1 fruit fly cellular context compared by ENCODE assay signal in the genomic region with DNA sequence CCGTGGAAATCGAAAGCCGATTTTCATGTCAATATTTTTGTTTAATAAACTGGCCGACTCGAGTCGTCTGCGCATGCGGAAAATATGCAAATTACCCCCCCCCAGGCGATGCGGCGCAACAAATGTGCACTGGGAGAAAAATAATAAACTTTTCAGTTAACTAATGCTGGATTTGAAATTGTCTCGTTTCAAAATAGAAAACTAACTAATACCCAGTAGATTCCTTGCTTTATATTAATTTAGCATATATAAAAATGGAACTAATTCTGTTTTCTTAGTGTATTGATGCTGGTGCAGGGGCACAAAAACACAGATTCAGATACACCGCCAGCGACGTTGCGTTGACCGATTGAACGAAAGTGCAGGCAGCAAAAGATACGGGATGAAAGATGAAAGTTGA.
TF ChIP-seq lines count a peak whose summit lies in the region.

No protein-coding gene starts in this region.

TF ChIP-seq in whole organism, embryonic, 481 proteins besides CTCF, POLR2A, EP300 and RAD21 (continued from another document and continues in another):
- TF ChIP-seq tgo (GFP tag; IDR thresholded peaks at IDR 0.05; lab: Robert Waterston, UW) (no peak), hth (optimal IDR thresholded peaks at IDR 0.05; lab: Kevin White, UChicago) (no peak), Six4 (GFP tag; optimal IDR thresholded peaks at IDR 0.05; lab: Kevin White, UChicago) (no peak), CG6813 (GFP tag; optimal IDR thresholded peaks at IDR 0.05; lab: Kevin White, UChicago) (no peak), cwo (GFP tag; optimal IDR thresholded peaks at IDR 0.05; lab: Kevin White, UChicago) (no peak), CG32772 (GFP tag; IDR thresholded peaks at IDR 0.05; lab: Robert Waterston, UW) (peak; percentile 50), CG11093 (GFP tag; IDR thresholded peaks at IDR 0.05; lab: Robert Waterston, UW) (no peak), CG9215 (GFP tag; IDR thresholded peaks at IDR 0.05; lab: Robert Waterston, UW) (no peak), CG15696 (tag; optimal IDR thresholded peaks at IDR 0.05; lab: Kevin White, UChicago) (no peak), CG11504 (tag; optimal IDR thresholded peaks at IDR 0.05; lab: Kevin White, UChicago) (peak; percentile 62), wor (GFP tag; IDR thresholded peaks at IDR 0.05; lab: Robert Waterston, UW) (no peak), Meics (GFP tag; optimal IDR thresholded peaks at IDR 0.05; lab: Kevin White, UChicago) (no peak), CG9437 (GFP tag; optimal IDR thresholded peaks at IDR 0.05; lab: Kevin White, UChicago) (no peak), lmd (GFP tag; IDR thresholded peaks at IDR 0.05; lab: Robert Waterston, UW) (no peak), Eip74EF (GFP tag; optimal IDR thresholded peaks at IDR 0.05; lab: Kevin White, UChicago) (no peak), unpg (GFP tag; optimal IDR thresholded peaks at IDR 0.05; lab: Kevin White, UChicago) (peak; percentile 9), nom (GFP tag; optimal IDR thresholded peaks at IDR 0.05; lab: Kevin White, UChicago) (no peak), CG11398 (GFP tag; optimal IDR thresholded peaks at IDR 0.05; lab: Kevin White, UChicago) (no peak), YL-1 (GFP tag; optimal IDR thresholded peaks at IDR 0.05; lab: Kevin White, UChicago) (no peak), BtbVII (GFP tag; optimal IDR thresholded peaks at IDR 0.05; lab: Kevin White, UChicago) (no peak), chm (GFP tag; IDR thresholded peaks at IDR 0.05; lab: Robert Waterston, UW) (no peak), stwl (tag; optimal IDR thresholded peaks at IDR 0.05; lab: Kevin White, UChicago) (no peak), p53 (GFP tag; optimal IDR thresholded peaks at IDR 0.05; lab: Kevin White, UChicago) (no peak), Ptx1 (GFP tag; IDR thresholded peaks at IDR 0.05; lab: Robert Waterston, UW) (peak; percentile 33; the same call in 1 of the 2 replicates), CG15011 (GFP tag; optimal IDR thresholded peaks at IDR 0.05; lab: Kevin White, UChicago) (no peak), CG34376 (GFP tag; optimal IDR thresholded peaks at IDR 0.05; lab: Kevin White, UChicago) (no peak), pum (GFP tag; optimal IDR thresholded peaks at IDR 0.05; lab: Kevin White, UChicago) (no peak), CG2202 (tag; optimal IDR thresholded peaks at IDR 0.05; lab: Kevin White, UChicago) (no peak), vfl (GFP tag; optimal IDR thresholded peaks at IDR 0.05; lab: Kevin White, UChicago) (no peak), CG17328 (GFP tag; IDR thresholded peaks at IDR 0.05; lab: Robert Waterston, UW) (peak; percentile 27; the same call in 1 of the 2 replicates), ftz-f1 (GFP tag; optimal IDR thresholded peaks at IDR 0.05; lab: Kevin White, UChicago) (no peak), Myb (GFP tag; optimal IDR thresholded peaks at IDR 0.05; lab: Kevin White, UChicago) (no peak), bsh (GFP tag; optimal IDR thresholded peaks at IDR 0.05; lab: Kevin White, UChicago) (peak in 1 of 2 experiments; percentile 51), row (GFP tag; IDR thresholded peaks at IDR 0.05; lab: Robert Waterston, UW) (0 out of 3 replicates have a peak, but pooled peaks have one; percentile 11), CG5180 (GFP tag; optimal IDR thresholded peaks at IDR 0.05; lab: Kevin White, UChicago) (no peak), CG17829 (tag; optimal IDR thresholded peaks at IDR 0.05; lab: Kevin White, UChicago) (peak; percentile 20), slbo (GFP tag; IDR thresholded peaks at IDR 0.05; lab: Robert Waterston, UW) (no peak), CG1233 (GFP tag; optimal IDR thresholded peaks at IDR 0.05; lab: Kevin White, UChicago) (no peak), ATbp (GFP tag; optimal IDR thresholded peaks at IDR 0.05; lab: Kevin White, UChicago) (peak; percentile 13), CG2129 (GFP tag; IDR thresholded peaks at IDR 0.05; lab: Robert Waterston, UW; ENCODE audit: partially characterized antibody) (no peak), Bteb2 (GFP tag; optimal IDR thresholded peaks at IDR 0.05; lab: Kevin White, UChicago) (no peak), cato (GFP tag; optimal IDR thresholded peaks at IDR 0.05; lab: Kevin White, UChicago; ENCODE audit: borderline replicate concordance) (no peak), mirr (GFP tag; optimal IDR thresholded peaks at IDR 0.05; lab: Kevin White, UChicago) (no peak), CG18619 (GFP tag; optimal IDR thresholded peaks at IDR 0.05; lab: Kevin White, UChicago) (no peak), Usf (GFP tag; optimal IDR thresholded peaks at IDR 0.05; lab: Kevin White, UChicago) (no peak), gsb (GFP tag; IDR thresholded peaks at IDR 0.05; lab: Robert Waterston, UW) (no peak), CG16863 (GFP tag; optimal IDR thresholded peaks at IDR 0.05; lab: Kevin White, UChicago) (no peak), tll (GFP tag; optimal IDR thresholded peaks at IDR 0.05; lab: Kevin White, UChicago) (no peak), rib (GFP tag; IDR thresholded peaks at IDR 0.05; lab: Robert Waterston, UW) (no peak), Kr (GFP tag; optimal IDR thresholded peaks at IDR 0.05; lab: Kevin White, UChicago) (no peak), crol (GFP tag; IDR thresholded peaks at IDR 0.05; lab: Robert Waterston, UW) (no peak), CG9817 (tag; optimal IDR thresholded peaks at IDR 0.05; lab: Kevin White, UChicago) (no peak), lbe (GFP tag; optimal IDR thresholded peaks at IDR 0.05; lab: Kevin White, UChicago) (no peak), grau (tag; optimal IDR thresholded peaks at IDR 0.05; lab: Kevin White, UChicago) (no peak), fd96Cb (tag; optimal IDR thresholded peaks at IDR 0.05; lab: Kevin White, UChicago) (peak; percentile 39), chinmo (GFP tag; IDR thresholded peaks at IDR 0.05; lab: Robert Waterston, UW; ENCODE audit: partially characterized antibody) (no peak), zen (tag; optimal IDR thresholded peaks at IDR 0.05; lab: Kevin White, UChicago) (peak; percentile 8), inv (GFP tag; IDR thresholded peaks at IDR 0.05; lab: Robert Waterston, UW; ENCODE audit: partially characterized antibody) (no peak), abd-A (tag; optimal IDR thresholded peaks at IDR 0.05; lab: Kevin White, UChicago) (no peak), nau (GFP tag; optimal IDR thresholded peaks at IDR 0.05; lab: Kevin White, UChicago) (no peak), z (GFP tag; IDR thresholded peaks at IDR 0.05; lab: Robert Waterston, UW) (no peak), CG6254 (GFP tag; optimal IDR thresholded peaks at IDR 0.05; lab: Kevin White, UChicago) (peak; percentile 9), ssp (GFP tag; IDR thresholded peaks at IDR 0.05; lab: Robert Waterston, UW) (0 out of 2 replicates have a peak, but pooled peaks have one; percentile 27), Rx (GFP tag; IDR thresholded peaks at IDR 0.05; lab: Robert Waterston, UW) (peak; percentile 36; the same call in 1 of the 2 replicates), gcm2 (GFP tag; optimal IDR thresholded peaks at IDR 0.05; lab: Kevin White, UChicago) (no peak), Lpt (GFP tag; optimal IDR thresholded peaks at IDR 0.05; lab: Kevin White, UChicago) (no peak), CG10654 (GFP tag; optimal IDR thresholded peaks at IDR 0.05; lab: Kevin White, UChicago) (no peak), yki (optimal IDR thresholded peaks at IDR 0.05; lab: Kevin White, UChicago) (no peak), CG17568 (GFP tag; optimal IDR thresholded peaks at IDR 0.05; lab: Kevin White, UChicago) (no peak), CG7987 (GFP tag; optimal IDR thresholded peaks at IDR 0.05; lab: Kevin White, UChicago) (no peak), HLH3B (GFP tag; IDR thresholded peaks at IDR 0.05; lab: Robert Waterston, UW) (0 out of 2 replicates have a peak, but pooled peaks have one; percentile 11), HHEX (GFP tag; optimal IDR thresholded peaks at IDR 0.05; lab: Kevin White, UChicago) (no peak), Xbp1 (GFP tag; optimal IDR thresholded peaks at IDR 0.05; lab: Kevin White, UChicago) (no peak), CG1832 (GFP tag; optimal IDR thresholded peaks at IDR 0.05; lab: Kevin White, UChicago) (no peak), Hr51 (GFP tag; optimal IDR thresholded peaks at IDR 0.05; lab: Kevin White, UChicago) (no peak), ttk (GFP tag; IDR thresholded peaks at IDR 0.05; lab: Robert Waterston, UW) (0 out of 2 replicates have a peak, but pooled peaks have one; percentile 30), CG17361 (GFP tag; IDR thresholded peaks at IDR 0.05; lab: Robert Waterston, UW) (peak; percentile 23; the same call in 1 of the 3 replicates), CG30431 (GFP tag; optimal IDR thresholded peaks at IDR 0.05; lab: Kevin White, UChicago) (no peak), CG3995 (GFP tag; optimal IDR thresholded peaks at IDR 0.05; lab: Kevin White, UChicago) (no peak), amos (GFP tag; IDR thresholded peaks at IDR 0.05; lab: Robert Waterston, UW; ENCODE audit: partially characterized antibody) (no peak), Chrac-16 (GFP tag; optimal IDR thresholded peaks at IDR 0.05; lab: Kevin White, UChicago) (no peak), pzg (GFP tag; optimal IDR thresholded peaks at IDR 0.05; lab: Kevin White, UChicago) (no peak), chif (GFP tag; optimal IDR thresholded peaks at IDR 0.05; lab: Kevin White, UChicago) (no peak), CG5953 (GFP tag; IDR thresholded peaks at IDR 0.05; lab: Robert Waterston, UW) (no peak), CG2712 (tag; optimal IDR thresholded peaks at IDR 0.05; lab: Kevin White, UChicago) (peak; percentile 57), tio (GFP tag; optimal IDR thresholded peaks at IDR 0.05; lab: Kevin White, UChicago) (no peak), nerfin-1 (tag; optimal IDR thresholded peaks at IDR 0.05; lab: Kevin White, UChicago) (no peak), Blimp-1 (GFP tag; optimal IDR thresholded peaks at IDR 0.05; lab: Kevin White, UChicago) (peak; percentile 77), CG17612 (GFP tag; IDR thresholded peaks at IDR 0.05; lab: Robert Waterston, UW) (no peak), tin (GFP tag; optimal IDR thresholded peaks at IDR 0.05; lab: Kevin White, UChicago) (peak; percentile 15), zf30C (GFP tag; optimal IDR thresholded peaks at IDR 0.05; lab: Kevin White, UChicago) (no peak), Ada2b (GFP tag; IDR thresholded peaks at IDR 0.05; lab: Robert Waterston, UW) (no peak), Optix (GFP tag; IDR thresholded peaks at IDR 0.05; lab: Robert Waterston, UW) (no peak), wek (GFP tag; optimal IDR thresholded peaks at IDR 0.05; lab: Kevin White, UChicago) (no peak), CG10959 (GFP tag; IDR thresholded peaks at IDR 0.05; lab: Robert Waterston, UW) (no peak), CG6683 (GFP tag; optimal IDR thresholded peaks at IDR 0.05; lab: Kevin White, UChicago) (no peak), Oli (tag; optimal IDR thresholded peaks at IDR 0.05; lab: Kevin White, UChicago) (no peak), emc (GFP tag; optimal IDR thresholded peaks at IDR 0.05; lab: Kevin White, UChicago) (no peak), sisA (GFP tag; IDR thresholded peaks at IDR 0.05; lab: Robert Waterston, UW) (peak; percentile 41), fu2 (GFP tag; optimal IDR thresholded peaks at IDR 0.05; lab: Kevin White, UChicago) (no peak), CG33213 (GFP tag; optimal IDR thresholded peaks at IDR 0.05; lab: Kevin White, UChicago) (no peak), CG11695 (GFP tag; IDR thresholded peaks at IDR 0.05; lab: Robert Waterston, UW) (no peak), CG4424 (GFP tag; optimal IDR thresholded peaks at IDR 0.05; lab: Kevin White, UChicago) (no peak), CG9797 (GFP tag; optimal IDR thresholded peaks at IDR 0.05; lab: Kevin White, UChicago) (no peak), lilli (GFP tag; optimal IDR thresholded peaks at IDR 0.05; lab: Kevin White, UChicago) (no peak), NK7.1 (GFP tag; optimal IDR thresholded peaks at IDR 0.05; lab: Kevin White, UChicago) (no peak), CG10543 (GFP tag; optimal IDR thresholded peaks at IDR 0.05; lab: Kevin White, UChicago) (no peak), gce (GFP tag; IDR thresholded peaks at IDR 0.05; lab: Robert Waterston, UW) (no peak), h (optimal IDR thresholded peaks at IDR 0.05; lab: Kevin White, UChicago) (no peak), CG6654 (GFP tag; optimal IDR thresholded peaks at IDR 0.05; lab: Kevin White, UChicago) (no peak), CG31441 (GFP tag; IDR thresholded peaks at IDR 0.05; lab: Robert Waterston, UW) (peak; percentile 41; the same call in 1 of the 2 replicates), CG18262 (tag; optimal IDR thresholded peaks at IDR 0.05; lab: Kevin White, UChicago) (peak; percentile 53), jing (GFP tag; optimal IDR thresholded peaks at IDR 0.05; lab: Kevin White, UChicago) (no peak), CG1024 (GFP tag; IDR thresholded peaks at IDR 0.05; lab: Robert Waterston, UW) (peak; percentile 55), CG8388 (GFP tag; optimal IDR thresholded peaks at IDR 0.05; lab: Kevin White, UChicago) (peak; percentile 27), CG17802 (tag; optimal IDR thresholded peaks at IDR 0.05; lab: Kevin White, UChicago) (no peak), Neu2 (GFP tag; optimal IDR thresholded peaks at IDR 0.05; lab: Kevin White, UChicago; ENCODE audit: borderline replicate concordance) (no peak), ci (GFP tag; IDR thresholded peaks at IDR 0.05; lab: Robert Waterston, UW) (peak; percentile 60; the same call in 2 of the 3 replicates), ash1 (GFP tag; optimal IDR thresholded peaks at IDR 0.05; lab: Kevin White, UChicago) (no peak), Dref (GFP tag; IDR thresholded peaks at IDR 0.05; lab: Robert Waterston, UW) (no peak), phol (tag; optimal IDR thresholded peaks at IDR 0.05; lab: Kevin White, UChicago) (peak; percentile 46), prd (optimal IDR thresholded peaks at IDR 0.05; lab: Kevin White, UChicago) (no peak), prd (GFP tag; IDR thresholded peaks at IDR 0.05; lab: Robert Waterston, UW) (peak; percentile 51; the same call in 1 of the 3 replicates), BEAF-32 (GFP tag; optimal IDR thresholded peaks at IDR 0.05; lab: Kevin White, UChicago) (no peak), CG7271 (tag; optimal IDR thresholded peaks at IDR 0.05; lab: Kevin White, UChicago) (no peak), CG33557 (GFP tag; optimal IDR thresholded peaks at IDR 0.05; lab: Kevin White, UChicago) (no peak), NfI (GFP tag; optimal IDR thresholded peaks at IDR 0.05; lab: Kevin White, UChicago) (no peak), Dad (GFP tag; optimal IDR thresholded peaks at IDR 0.05; lab: Kevin White, UChicago) (no peak), toy (GFP tag; IDR thresholded peaks at IDR 0.05; lab: Robert Waterston, UW) (no peak), tx (GFP tag; optimal IDR thresholded peaks at IDR 0.05; lab: Kevin White, UChicago) (no peak), E2f1 (GFP tag; IDR thresholded peaks at IDR 0.05; lab: Robert Waterston, UW) (peak; percentile 7; the same call in 1 of the 2 replicates), mam (GFP tag; optimal IDR thresholded peaks at IDR 0.05; lab: Kevin White, UChicago) (no peak)
